Worm (Caenorhabditis elegans) whole organism, midembryonic: ENCODE data around the gene mbf-1.

ENCODE experiments used
- T22C8.4 ChIP-seq: fragments of 200-800 bp; sonication (Bioruptor generic); IDR thresholded peaks from 2 replicates; pipeline ENCODE4 v1.3.6; 2022; ENCODE audit warnings: missing genetic modification characterization, missing compliant biosample characterization
- cog-1 ChIP-seq: sonication (generic microtip); optimal IDR thresholded peaks from 2 replicates; lab custom pipeline; 2016; ENCODE audit warnings: missing genetic modification characterization, missing compliant biosample characterization
- flt-1 ChIP-seq: fragments of 200-800 bp; sonication (Bioruptor generic); IDR thresholded peaks from 2 replicates; pipeline ENCODE4 v1.3.6; 2022; ENCODE audit warnings: missing genetic modification characterization, missing compliant biosample characterization
- klf-2 ChIP-seq: fragments of 200-800 bp; sonication (Bioruptor generic); conservative IDR thresholded peaks from 2 replicates; pipeline ENCODE4 v1.3.6; 2022; ENCODE audit warnings: missing genetic modification reagents, missing genetic modification characterization, missing compliant biosample characterization
- med-1 ChIP-seq: sonication (generic microtip); optimal IDR thresholded peaks from 2 replicates; lab custom pipeline; 2017; ENCODE audit warnings: missing genetic modification characterization, mild to moderate bottlenecking, missing compliant biosample characterization, antibody characterized with exemption, missing genetic modification reagents; ENCODE audit not compliant: insufficient read depth
- ref-1 ChIP-seq: fragments of 200-800 bp; sonication (Bioruptor generic); conservative IDR thresholded peaks from 2 replicates; pipeline ENCODE4 v1.3.6; 2022; ENCODE audit warnings: missing genetic modification reagents, missing genetic modification characterization, missing compliant biosample characterization
- tab-1 ChIP-seq: fragments of 200-800 bp; sonication (Bioruptor generic); IDR thresholded peaks from 2 replicates; pipeline ENCODE4 v1.3.6; 2022; ENCODE audit warnings: missing genetic modification characterization, missing compliant biosample characterization
- ztf-23 ChIP-seq: fragments of 200-800 bp; sonication (Bioruptor generic); IDR thresholded peaks from 2 replicates; pipeline ENCODE4 v1.3.6; 2022; ENCODE audit warnings: missing genetic modification reagents, missing genetic modification characterization, missing compliant biosample characterization
- ztf-29 ChIP-seq: fragments of 200-800 bp; sonication (Bioruptor generic); IDR thresholded peaks from 2 replicates; pipeline ENCODE4 v1.3.6; 2022; ENCODE audit warnings: missing genetic modification reagents, missing genetic modification characterization, missing compliant biosample characterization

The mbf-1 gene

DNA sequence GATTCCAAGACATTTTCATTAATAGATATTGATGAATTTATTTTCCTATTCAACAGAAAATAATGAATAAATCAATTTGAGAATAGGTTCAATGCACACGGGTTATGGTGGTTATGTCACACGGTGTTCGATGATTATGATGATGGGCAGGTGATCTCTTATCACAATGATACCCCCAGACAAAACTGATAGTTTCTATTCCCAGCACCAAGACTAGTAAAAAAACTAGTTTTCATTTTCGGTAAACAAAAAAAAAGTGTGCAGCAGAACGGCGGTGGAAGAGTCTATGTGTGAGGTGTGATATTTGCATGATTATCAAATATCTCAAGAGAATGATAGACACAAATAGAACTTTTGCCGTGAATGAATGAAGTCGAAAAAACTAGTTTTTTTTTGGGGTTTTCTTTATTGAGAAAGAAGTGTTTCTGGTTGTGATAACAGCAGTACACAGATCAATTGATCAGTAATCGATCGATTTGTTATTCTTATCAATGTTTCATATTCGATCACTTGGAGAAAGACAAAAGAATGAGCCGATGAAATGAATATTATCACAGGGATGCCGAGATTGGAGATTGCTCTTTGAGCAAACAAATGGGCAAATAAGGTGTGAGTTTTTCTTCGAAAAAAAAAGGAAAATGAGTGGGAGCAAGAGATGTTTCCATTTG, 7.9 kb upstream of the mbf-1 start:
- no peak for TF ChIP-seq ztf-23 (GFP tag; lab: Robert Waterston, UW)
- no peak for TF ChIP-seq med-1 (GFP tag; lab: Kevin White, UChicago)
- TF ChIP-seq T22C8.4 (GFP tag; lab: Robert Waterston, UW) = no peak
- TF ChIP-seq flt-1 = no peak
- no peak for TF ChIP-seq ztf-29
- no peak for TF ChIP-seq cog-1 (tag; lab: Kevin White, UChicago)
- no peak for TF ChIP-seq ref-1 (GFP tag; lab: Robert Waterston, UW)
- TF ChIP-seq tab-1 = no peak
- TF ChIP-seq klf-2 (GFP tag; lab: Robert Waterston, UW) = no peak

DNA sequence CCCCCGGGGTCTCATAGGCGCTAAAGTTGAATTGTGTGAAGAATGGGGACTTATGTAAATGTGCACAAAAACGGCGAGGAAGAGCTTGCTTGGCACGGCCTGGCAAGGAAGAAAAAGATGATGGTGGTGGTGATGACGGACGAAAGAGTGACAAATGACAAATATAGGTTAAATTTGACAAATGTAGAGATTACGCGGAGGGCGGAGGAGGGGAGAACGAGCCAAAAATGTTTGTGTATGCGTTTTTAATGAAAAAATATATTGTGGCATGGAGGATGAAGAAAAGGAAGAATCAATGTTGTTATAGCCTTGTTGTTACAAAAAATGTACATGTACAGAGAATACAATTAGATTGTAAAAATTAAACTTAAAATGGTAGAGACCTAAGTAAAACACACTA, 6.7 kb upstream of the mbf-1 start:
- TF ChIP-seq klf-2 (GFP tag; lab: Robert Waterston, UW) = no peak
- TF ChIP-seq cog-1 (tag; lab: Kevin White, UChicago) = no peak
- TF ChIP-seq tab-1 = no peak
- no peak for TF ChIP-seq ztf-23 (GFP tag; lab: Robert Waterston, UW)
- no peak for TF ChIP-seq T22C8.4 (GFP tag; lab: Robert Waterston, UW)
- no peak for TF ChIP-seq flt-1
- TF ChIP-seq ref-1 (GFP tag; lab: Robert Waterston, UW) = no peak
- no peak for TF ChIP-seq med-1 (GFP tag; lab: Kevin White, UChicago)
- no peak for TF ChIP-seq ztf-29

DNA sequence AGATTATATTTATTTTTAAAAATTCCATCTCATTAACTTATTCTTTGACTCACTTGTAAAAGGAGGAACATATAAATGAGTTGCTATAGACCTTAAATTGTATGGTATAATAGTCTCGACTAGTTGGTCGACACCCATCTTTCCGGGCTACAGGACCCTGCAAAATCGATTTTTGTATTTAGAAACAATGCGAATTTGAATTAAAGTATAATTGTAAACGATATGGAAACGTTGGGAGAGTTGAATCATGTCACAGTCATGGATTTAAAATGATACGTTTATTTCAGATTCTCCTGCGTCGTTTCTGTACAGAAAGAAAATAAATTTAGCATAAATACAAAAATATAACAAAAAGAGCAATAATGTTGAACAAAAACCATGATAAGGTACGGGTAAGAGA, 1.1 kb downstream of the mbf-1 start, which contains the start of gene catp-8:
catp-8 (minus strand) TSS at position 157 of the 400 bp plus-strand sequence.
- TF ChIP-seq ref-1 (GFP tag; lab: Robert Waterston, UW) = no peak
- no peak for TF ChIP-seq klf-2 (GFP tag; lab: Robert Waterston, UW)

DNA sequence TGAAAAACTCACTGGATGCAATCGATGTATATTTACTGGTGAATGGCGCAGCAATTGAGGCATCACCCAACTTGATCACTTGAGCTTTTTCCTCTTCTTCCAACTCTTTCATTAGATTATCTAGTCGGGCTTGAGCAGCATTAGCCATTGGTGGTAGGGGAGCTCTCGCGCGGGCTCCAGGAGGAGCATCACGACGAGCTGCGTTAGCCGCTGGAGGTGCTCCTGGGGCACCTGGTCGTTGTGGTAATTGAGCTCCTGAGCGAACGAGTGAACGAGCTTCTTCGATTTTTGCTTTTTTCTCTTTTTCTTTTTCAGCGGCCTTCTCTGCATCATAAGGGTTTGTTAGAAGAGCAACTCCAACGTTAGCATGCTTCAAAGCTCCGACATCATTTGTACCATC, 5.1 kb downstream of the mbf-1 start:
- no peak for TF ChIP-seq klf-2 (GFP tag; lab: Robert Waterston, UW)
- TF ChIP-seq cog-1 (tag; lab: Kevin White, UChicago) = no peak
- TF ChIP-seq T22C8.4 (GFP tag; lab: Robert Waterston, UW) = no peak
- TF ChIP-seq flt-1 = no peak
- TF ChIP-seq ztf-29 = no peak
- no peak for TF ChIP-seq ztf-23 (GFP tag; lab: Robert Waterston, UW)
- no peak for TF ChIP-seq ref-1 (GFP tag; lab: Robert Waterston, UW)
- TF ChIP-seq tab-1 = no peak
- no peak for TF ChIP-seq med-1 (GFP tag; lab: Kevin White, UChicago)

DNA sequence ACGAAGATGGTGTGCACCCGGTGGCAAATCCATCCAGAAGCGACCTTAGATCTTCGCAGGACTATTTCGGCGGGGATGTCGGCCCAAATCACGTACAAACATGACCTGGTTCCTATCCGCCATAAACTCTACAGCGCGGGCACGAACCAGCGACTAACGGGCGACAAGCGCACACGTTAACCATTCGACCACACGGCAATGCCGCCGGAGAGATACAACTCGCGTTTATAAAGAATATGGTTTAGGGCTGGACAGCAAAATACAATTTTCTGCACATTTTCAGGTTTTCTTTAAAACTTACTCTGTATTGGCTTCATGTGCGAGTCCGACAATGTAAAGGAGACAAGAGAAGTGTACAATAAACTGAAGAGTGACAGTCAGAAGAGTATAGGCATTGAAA, 6.1 kb downstream of the mbf-1 start:
- TF ChIP-seq T22C8.4 (GFP tag; lab: Robert Waterston, UW) (peak; percentile 86), ztf-23 (GFP tag; lab: Robert Waterston, UW) (peak; percentile 95), ref-1 (GFP tag; lab: Robert Waterston, UW) (peak; percentile 91), flt-1 (peak; percentile 96), tab-1 (peak; percentile 96), med-1 (GFP tag; lab: Kevin White, UChicago) (peak; percentile 78), cog-1 (tag; lab: Kevin White, UChicago) (peak; percentile 90), ztf-29 (peak; percentile 94), klf-2 (GFP tag; lab: Robert Waterston, UW) (peak; percentile 96)

DNA sequence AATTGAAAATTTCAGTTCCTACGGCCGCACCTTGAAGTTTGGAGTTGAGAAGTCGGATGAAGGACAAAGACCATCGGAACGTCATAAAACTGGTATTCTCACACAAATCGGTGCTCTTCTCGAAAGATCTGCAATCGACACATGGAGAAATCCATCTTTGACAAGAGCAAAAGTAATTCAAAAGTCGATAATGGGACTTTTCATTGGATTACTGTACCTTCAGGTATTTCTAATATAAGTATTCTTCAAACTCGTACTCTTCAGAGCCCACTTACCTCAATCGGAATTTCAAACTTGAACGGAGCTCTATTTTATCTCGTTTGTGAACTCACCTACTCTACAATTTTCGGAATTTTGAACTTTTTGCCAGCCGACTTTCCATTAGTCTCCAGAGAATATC, 8.1 kb downstream of the mbf-1 start:
- TF ChIP-seq T22C8.4 (GFP tag; lab: Robert Waterston, UW) (no peak), tab-1 (no peak), ztf-23 (GFP tag; lab: Robert Waterston, UW) (no peak), ztf-29 (no peak), med-1 (GFP tag; lab: Kevin White, UChicago) (no peak), flt-1 (no peak), ref-1 (GFP tag; lab: Robert Waterston, UW) (no peak)

DNA sequence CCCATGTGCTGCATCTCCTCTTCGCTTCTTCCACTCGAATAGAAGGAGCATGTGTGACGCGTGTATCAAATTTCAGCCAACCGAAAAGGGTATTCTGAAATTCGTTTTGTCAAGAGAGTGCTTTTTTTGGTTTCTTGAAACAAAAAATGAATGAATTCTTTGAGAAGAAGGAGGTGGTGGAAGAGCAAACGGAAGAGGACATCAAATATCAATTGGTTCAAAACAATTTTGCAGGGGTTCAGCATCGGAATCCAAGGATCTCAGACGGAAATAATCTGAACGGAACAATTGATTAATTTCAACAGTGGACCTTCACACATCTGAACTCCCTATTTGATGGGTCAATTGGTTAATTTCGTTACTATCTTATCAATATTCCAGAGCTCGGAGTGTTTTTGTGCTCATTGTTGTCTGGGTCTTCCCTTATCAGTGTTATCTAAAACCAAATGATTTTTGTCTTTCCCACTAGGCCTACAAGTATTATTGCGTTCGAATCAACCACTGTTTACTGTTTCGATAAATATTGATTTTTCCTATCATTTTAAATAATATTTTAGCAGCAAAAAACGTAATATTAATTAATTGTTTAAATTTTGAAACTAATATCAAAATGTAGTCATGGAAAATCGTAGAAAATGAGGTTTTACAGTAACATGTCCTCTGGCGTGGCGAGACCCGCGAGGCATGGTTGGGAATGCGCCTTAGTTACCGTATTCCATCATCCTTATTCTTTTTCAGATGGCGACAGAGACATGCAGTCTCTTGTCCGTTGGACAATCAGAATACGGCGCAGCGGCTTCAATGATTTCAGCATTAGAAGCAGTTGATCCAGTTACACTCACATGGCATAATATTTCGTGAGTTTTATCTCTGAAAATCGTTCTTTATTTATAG, 10.2 kb downstream of the mbf-1 start, which contains the start of the genes C10C6.13 and wht-2:
C10C6.13 (minus strand) TSS at position 51 of the 894 bp plus-strand sequence.
wht-2 (plus strand) TSS at position 739 of the 894 bp plus-strand sequence.
- no peak for TF ChIP-seq cog-1 (tag; lab: Kevin White, UChicago)
- TF ChIP-seq ztf-29 = no peak
- TF ChIP-seq ztf-23 (GFP tag; lab: Robert Waterston, UW) = no peak
- TF ChIP-seq T22C8.4 (GFP tag; lab: Robert Waterston, UW) = no peak
- no peak for TF ChIP-seq ref-1 (GFP tag; lab: Robert Waterston, UW)
- no peak for TF ChIP-seq tab-1
- no peak for TF ChIP-seq flt-1
- no peak for TF ChIP-seq klf-2 (GFP tag; lab: Robert Waterston, UW)
- TF ChIP-seq med-1 (GFP tag; lab: Kevin White, UChicago) = no peak

DNA sequence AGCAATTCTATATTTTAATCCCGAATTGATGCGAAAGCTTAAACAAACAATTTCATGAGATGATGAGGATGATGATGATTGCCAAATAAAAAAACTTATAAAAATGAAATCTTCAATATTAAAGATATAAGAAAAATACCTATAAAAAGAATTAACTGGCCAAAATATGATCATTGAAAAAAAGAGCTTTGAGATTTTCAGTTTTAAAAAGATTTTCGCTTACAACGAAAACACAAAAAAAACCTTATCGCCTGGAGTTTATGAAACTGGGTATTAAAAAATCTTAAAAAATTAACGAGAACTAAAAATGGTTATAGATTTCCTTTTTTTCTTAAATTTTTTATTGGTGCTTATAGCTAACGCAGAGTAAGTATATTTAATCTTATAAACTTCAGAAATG, 12.8 kb downstream of the mbf-1 start, which contains the start of gene C10C6.7:
C10C6.7 (minus strand) TSS at position 101 of the 400 bp plus-strand sequence.
- TF ChIP-seq ref-1 (GFP tag; lab: Robert Waterston, UW) (no peak), T22C8.4 (GFP tag; lab: Robert Waterston, UW) (no peak), ztf-29 (no peak), klf-2 (GFP tag; lab: Robert Waterston, UW) (no peak), flt-1 (no peak), cog-1 (tag; lab: Kevin White, UChicago) (no peak), med-1 (GFP tag; lab: Kevin White, UChicago) (no peak), tab-1 (no peak), ztf-23 (GFP tag; lab: Robert Waterston, UW) (no peak)

DNA sequence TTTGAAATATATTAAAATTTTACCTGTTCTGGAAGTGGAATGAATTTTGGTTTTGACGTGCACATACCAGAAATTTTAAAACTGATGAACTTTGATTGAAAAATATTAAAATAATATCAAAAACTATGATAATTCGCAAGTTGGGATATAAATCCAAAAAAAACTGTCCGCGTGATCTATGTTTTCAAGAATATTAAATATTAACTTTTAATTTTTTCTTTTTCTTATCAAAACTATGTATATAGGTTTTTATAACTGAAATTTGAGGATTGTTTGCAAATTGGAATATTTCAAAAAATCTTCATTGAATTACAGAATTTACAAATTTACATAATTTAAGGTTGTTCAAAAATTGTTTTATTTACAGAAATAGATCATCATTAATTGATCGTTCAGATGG, 15.0 kb downstream of the mbf-1 start, which contains the start of gene C10C6.3:
C10C6.3 (minus strand) TSS at position 101 of the 400 bp plus-strand sequence.
- no peak for TF ChIP-seq ztf-23 (GFP tag; lab: Robert Waterston, UW)
- no peak for TF ChIP-seq med-1 (GFP tag; lab: Kevin White, UChicago)
